Worm (Caenorhabditis elegans): Measurements from ENCODE around the gene C33A11.2.

C33A11.2 gene

ce11 chrX:15336392-15336791 lies 29.4 kb upstream of the C33A11.2 start:
- no peak for TF ChIP-seq ztf-29 (GFP tag; IDR thresholded peaks at IDR 0.05)
- TF ChIP-seq tab-1 (GFP tag; IDR thresholded peaks at IDR 0.05) = no peak
- TF ChIP-seq ztf-23 (GFP tag; IDR thresholded peaks at IDR 0.05) = no peak
- TF ChIP-seq ref-1 (GFP tag; conservative IDR thresholded peaks at IDR 0.05) = no peak
- TF ChIP-seq cog-1 (tag; optimal IDR thresholded peaks at IDR 0.05) = no peak

ce11 chrX:15338195-15338594 lies 27.6 kb upstream of the C33A11.2 start:
- TF ChIP-seq tab-1 (GFP tag; IDR thresholded peaks at IDR 0.05) = no peak
- TF ChIP-seq ztf-29 (GFP tag; IDR thresholded peaks at IDR 0.05) = no peak
- TF ChIP-seq cog-1 (tag; optimal IDR thresholded peaks at IDR 0.05) = no peak
- no peak for TF ChIP-seq ztf-23 (GFP tag; IDR thresholded peaks at IDR 0.05)

ce11 chrX:15339807-15340596 lies 25.8 kb upstream of the C33A11.2 start, which contains the start of gene Y15E3A.5:
Gene Y15E3A.5 (plus strand): TSS chrX:15340558.
- no peak for TF ChIP-seq med-1 (GFP tag; optimal IDR thresholded peaks at IDR 0.05; ENCODE audit: insufficient read depth)
- no peak for TF ChIP-seq T22C8.4 (GFP tag; IDR thresholded peaks at IDR 0.05)
- TF ChIP-seq ztf-29 (GFP tag; IDR thresholded peaks at IDR 0.05) = no peak
- TF ChIP-seq flt-1 (GFP tag; IDR thresholded peaks at IDR 0.05) = no peak
- TF ChIP-seq cog-1 (tag; optimal IDR thresholded peaks at IDR 0.05) = no peak
- TF ChIP-seq ztf-23 (GFP tag; IDR thresholded peaks at IDR 0.05) = no peak
- TF ChIP-seq ref-1 (GFP tag; conservative IDR thresholded peaks at IDR 0.05) = no peak
- no peak for TF ChIP-seq klf-2 (GFP tag; conservative IDR thresholded peaks at IDR 0.05)
- no peak for TF ChIP-seq tab-1 (GFP tag; IDR thresholded peaks at IDR 0.05)

- 0 out of 2 replicates have a peak, but pooled peaks have one; percentile 40 for TF ChIP-seq flt-1 (GFP tag; IDR thresholded peaks at IDR 0.05)
- TF ChIP-seq tab-1 (GFP tag; IDR thresholded peaks at IDR 0.05) = no peak
- TF ChIP-seq ztf-23 (GFP tag; IDR thresholded peaks at IDR 0.05) = 0 out of 2 replicates have a peak, but pooled peaks have one; percentile 23
- no peak for TF ChIP-seq klf-2 (GFP tag; conservative IDR thresholded peaks at IDR 0.05)
- TF ChIP-seq ztf-29 (GFP tag; IDR thresholded peaks at IDR 0.05) = no peak
Measured at ce11 chrX:15340743-15341142, 25.0 kb upstream of the C33A11.2 start.

- TF ChIP-seq ztf-23 (GFP tag; IDR thresholded peaks at IDR 0.05) = no peak
- no peak for TF ChIP-seq cog-1 (tag; optimal IDR thresholded peaks at IDR 0.05)
- peak; percentile 15; the same call in 1 of the 2 replicates for TF ChIP-seq T22C8.4 (GFP tag; IDR thresholded peaks at IDR 0.05)
Measured at ce11 chrX:15342092-15342491, 23.7 kb upstream of the C33A11.2 start.

ce11 chrX:15342744-15343259 lies 23.0 kb upstream of the C33A11.2 start:
- no peak for TF ChIP-seq flt-1 (GFP tag; IDR thresholded peaks at IDR 0.05)
- TF ChIP-seq tab-1 (GFP tag; IDR thresholded peaks at IDR 0.05) = no peak
- no peak for TF ChIP-seq cog-1 (tag; optimal IDR thresholded peaks at IDR 0.05)
- no peak for TF ChIP-seq ref-1 (GFP tag; conservative IDR thresholded peaks at IDR 0.05)
- TF ChIP-seq ztf-23 (GFP tag; IDR thresholded peaks at IDR 0.05) = no peak
- TF ChIP-seq T22C8.4 (GFP tag; IDR thresholded peaks at IDR 0.05) = no peak
- TF ChIP-seq med-1 (GFP tag; optimal IDR thresholded peaks at IDR 0.05; ENCODE audit: insufficient read depth) = no peak
- no peak for TF ChIP-seq klf-2 (GFP tag; conservative IDR thresholded peaks at IDR 0.05)
- TF ChIP-seq ztf-29 (GFP tag; IDR thresholded peaks at IDR 0.05) = no peak

- TF ChIP-seq ref-1 (GFP tag; conservative IDR thresholded peaks at IDR 0.05) = no peak
- TF ChIP-seq ztf-23 (GFP tag; IDR thresholded peaks at IDR 0.05) = no peak
- no peak for TF ChIP-seq med-1 (GFP tag; optimal IDR thresholded peaks at IDR 0.05; ENCODE audit: insufficient read depth)
- TF ChIP-seq flt-1 (GFP tag; IDR thresholded peaks at IDR 0.05) = no peak
- TF ChIP-seq ztf-29 (GFP tag; IDR thresholded peaks at IDR 0.05) = no peak
- no peak for TF ChIP-seq cog-1 (tag; optimal IDR thresholded peaks at IDR 0.05)
Measured at ce11 chrX:15343971-15344370, 21.8 kb upstream of the C33A11.2 start.

- TF ChIP-seq ztf-23 (GFP tag; IDR thresholded peaks at IDR 0.05) (no peak), flt-1 (GFP tag; IDR thresholded peaks at IDR 0.05) (0 out of 2 replicates have a peak, but pooled peaks have one; percentile 29)
Measured at ce11 chrX:15345346-15346198, 20.2 kb upstream of the C33A11.2 start.

ce11 chrX:15347680-15348079 lies 18.1 kb upstream of the C33A11.2 start:
- peak; percentile 68 for TF ChIP-seq flt-1 (GFP tag; IDR thresholded peaks at IDR 0.05)
- peak; percentile 82 for TF ChIP-seq tab-1 (GFP tag; IDR thresholded peaks at IDR 0.05)
- TF ChIP-seq ztf-23 (GFP tag; IDR thresholded peaks at IDR 0.05) = no peak
- TF ChIP-seq cog-1 (tag; optimal IDR thresholded peaks at IDR 0.05) = peak; percentile 90

ce11 chrX:15352871-15353270 lies 12.9 kb upstream of the C33A11.2 start:
- TF ChIP-seq ztf-29 (GFP tag; IDR thresholded peaks at IDR 0.05) (no peak), flt-1 (GFP tag; IDR thresholded peaks at IDR 0.05) (no peak), T22C8.4 (GFP tag; IDR thresholded peaks at IDR 0.05) (no peak)

Data from whole organism, midembryonic.